Worm (Caenorhabditis elegans) whole organism, late embryonic: Measurements from ENCODE around the gene srbc-6.

ENCODE experiments used
- C08G9.2 ChIP-seq: sonication (generic microtip); optimal IDR thresholded peaks from 2 replicates; lab custom pipeline; 2016; ENCODE audit warnings: mild to moderate bottlenecking, missing genetic modification characterization, moderate library complexity, missing compliant biosample characterization
- C38D4.7 ChIP-seq: fragments of 200-800 bp; sonication (Bioruptor generic); optimal IDR thresholded peaks from 2 replicates; lab custom pipeline; 2018; ENCODE audit warnings: mild to moderate bottlenecking, missing genetic modification characterization, moderate library complexity, missing compliant biosample characterization
- K02D7.2 ChIP-seq: sonication (generic microtip); optimal IDR thresholded peaks from 2 replicates; lab custom pipeline; 2017; ENCODE audit warnings: mild to moderate bottlenecking, missing genetic modification characterization, missing compliant biosample characterization
- K09A11.1 ChIP-seq: sonication (generic microtip); optimal IDR thresholded peaks from 2 replicates; lab custom pipeline; 2017; ENCODE audit warnings: antibody characterized with exemption, mild to moderate bottlenecking, missing genetic modification characterization, missing compliant biosample characterization; ENCODE audit not compliant: insufficient read depth
- T23F11.4 ChIP-seq: fragments of 200-800 bp; sonication (Bioruptor generic); optimal IDR thresholded peaks from 2 replicates; lab custom pipeline; 2018; ENCODE audit warnings: mild to moderate bottlenecking, missing genetic modification characterization, missing compliant biosample characterization
- ama-1 ChIP-seq: fragments of 150-350 bp; optimal IDR thresholded peaks from 2 replicates; lab custom pipeline; 2014
- ceh-19 ChIP-seq: fragments of 200-800 bp; sonication (Bioruptor generic); optimal IDR thresholded peaks from 2 replicates; lab custom pipeline; 2018; ENCODE audit warnings: mild to moderate bottlenecking, missing genetic modification characterization, missing compliant biosample characterization
- ceh-2 ChIP-seq: sonication (generic microtip); optimal IDR thresholded peaks from 2 replicates; lab custom pipeline; 2016; ENCODE audit warnings: missing genotype, missing genetic modification characterization, missing compliant biosample characterization
- ceh-24 ChIP-seq: sonication (generic microtip); optimal IDR thresholded peaks from 2 replicates; lab custom pipeline; 2016; ENCODE audit warnings: mild to moderate bottlenecking, missing genetic modification characterization, missing compliant biosample characterization
- ceh-30 ChIP-seq: fragments of 150-350 bp; optimal IDR thresholded peaks from 2 replicates; lab custom pipeline; 2014; ENCODE audit warnings: missing biosample characterization, missing genetic modification characterization
- ceh-45 ChIP-seq: fragments of 200-800 bp; sonication (Bioruptor generic); IDR thresholded peaks from 2 replicates; pipeline ENCODE4 v1.3.6; 2022; ENCODE audit warnings: missing genetic modification reagents, missing genetic modification characterization, missing compliant biosample characterization
- ceh-48 ChIP-seq: sonication (generic microtip); optimal IDR thresholded peaks from 2 replicates; lab custom pipeline; 2016; ENCODE audit warnings: missing genetic modification characterization, inconsistent platforms, missing compliant biosample characterization
- ceh-9 ChIP-seq: sonication (generic microtip); optimal IDR thresholded peaks from 2 replicates; lab custom pipeline; 2016; ENCODE audit warnings: mild to moderate bottlenecking, missing genetic modification characterization, inconsistent platforms, missing compliant biosample characterization
- dmd-4 ChIP-seq: sonication (generic microtip); optimal IDR thresholded peaks from 2 replicates; lab custom pipeline; 2016; ENCODE audit warnings: borderline replicate concordance, missing genetic modification characterization, missing compliant biosample characterization
- elt-2 ChIP-seq: sonication (generic microtip); optimal IDR thresholded peaks from 2 replicates; lab custom pipeline; 2016; ENCODE audit warnings: missing genetic modification reagents, missing genetic modification characterization, missing compliant biosample characterization
- elt-4 ChIP-seq: sonication (generic microtip); optimal IDR thresholded peaks from 2 replicates; lab custom pipeline; 2016; ENCODE audit warnings: missing genetic modification characterization, missing compliant biosample characterization
- fkh-10 ChIP-seq: fragments of 150-350 bp; optimal IDR thresholded peaks from 2 replicates; lab custom pipeline; 2014; ENCODE audit warnings: missing biosample characterization, missing genetic modification reagents, missing genetic modification characterization
- gmeb-2 ChIP-seq: sonication (generic microtip); optimal IDR thresholded peaks from 2 replicates; lab custom pipeline; 2016; ENCODE audit warnings: missing genetic modification characterization, inconsistent platforms, missing compliant biosample characterization
- hlh-15 ChIP-seq: sonication (generic microtip); optimal IDR thresholded peaks from 2 replicates; lab custom pipeline; 2016; ENCODE audit warnings: missing genetic modification characterization, missing compliant biosample characterization
- hlh-30 ChIP-seq: sonication (generic microtip); optimal IDR thresholded peaks from 2 replicates; lab custom pipeline; 2017; ENCODE audit warnings: antibody characterized with exemption, missing genetic modification characterization, missing compliant biosample characterization; ENCODE audit not compliant: insufficient read depth
- hlh-8 ChIP-seq: sonication (generic microtip); optimal IDR thresholded peaks from 2 replicates; lab custom pipeline; 2016; ENCODE audit warnings: missing genotype, missing genetic modification characterization, missing compliant biosample characterization
- lim-6 ChIP-seq: sonication (generic microtip); optimal IDR thresholded peaks from 2 replicates; lab custom pipeline; 2016; ENCODE audit warnings: missing genetic modification characterization, missing compliant biosample characterization
- lin-11 ChIP-seq: fragments of 200-800 bp; sonication (Bioruptor generic); optimal IDR thresholded peaks from 2 replicates; lab custom pipeline; 2018; ENCODE audit warnings: mild to moderate bottlenecking, missing genetic modification characterization, missing compliant biosample characterization
- madf-2 ChIP-seq: sonication (generic microtip); optimal IDR thresholded peaks from 2 replicates; lab custom pipeline; 2017; ENCODE audit warnings: missing genetic modification characterization, missing compliant biosample characterization
- nfya-1 ChIP-seq: sonication (generic microtip); optimal IDR thresholded peaks from 2 replicates; lab custom pipeline; 2017; ENCODE audit warnings: missing genetic modification characterization, mild to moderate bottlenecking, missing compliant biosample characterization, antibody characterized with exemption, moderate library complexity
- nhr-11 ChIP-seq: fragments of 150-350 bp; optimal IDR thresholded peaks from 2 replicates; lab custom pipeline; 2014; ENCODE audit warnings: missing biosample characterization, missing genetic modification characterization
- nhr-232 ChIP-seq: sonication (generic microtip); optimal IDR thresholded peaks from 2 replicates; lab custom pipeline; 2016; ENCODE audit warnings: missing genetic modification characterization, missing compliant biosample characterization
- npax-4 ChIP-seq: sonication (generic microtip); optimal IDR thresholded peaks from 2 replicates; lab custom pipeline; 2016; ENCODE audit warnings: missing genetic modification characterization, missing compliant biosample characterization
- pax-1 ChIP-seq: fragments of 150-350 bp; optimal IDR thresholded peaks from 2 replicates; lab custom pipeline; 2014; ENCODE audit warnings: missing biosample characterization, missing genetic modification characterization
- pha-4 ChIP-seq: fragments of 150-350 bp; optimal IDR thresholded peaks from 2 replicates; lab custom pipeline; 2018; ENCODE audit warnings: missing biosample characterization, missing genetic modification reagents, missing genetic modification characterization
- pqm-1 ChIP-seq: sonication (generic microtip); optimal IDR thresholded peaks from 2 replicates; lab custom pipeline; 2016; ENCODE audit warnings: missing genetic modification characterization, missing compliant biosample characterization
- pros-1 ChIP-seq: fragments of 150-350 bp; optimal IDR thresholded peaks from 2 replicates; lab custom pipeline; 2014; ENCODE audit warnings: missing biosample characterization, missing genetic modification reagents, missing genetic modification characterization
- ref-2 ChIP-seq: sonication (generic microtip); optimal IDR thresholded peaks from 2 replicates; lab custom pipeline; 2016; ENCODE audit warnings: missing genetic modification characterization, missing compliant biosample characterization
- sox-2 ChIP-seq: fragments of 200-800 bp; sonication (Bioruptor generic); IDR thresholded peaks from 2 replicates; pipeline ENCODE4 v1.3.6; 2022; ENCODE audit warnings: missing genetic modification reagents, missing genetic modification characterization, missing compliant biosample characterization
- syd-9 ChIP-seq: sonication (generic microtip); optimal IDR thresholded peaks from 2 replicates; lab custom pipeline; 2016; ENCODE audit warnings: mild to moderate bottlenecking, missing genetic modification characterization, moderate library complexity, missing compliant biosample characterization
- tbx-2 ChIP-seq: sonication (generic microtip); optimal IDR thresholded peaks from 2 replicates; lab custom pipeline; 2016; ENCODE audit warnings: missing genetic modification characterization, missing compliant biosample characterization
- ttx-3 ChIP-seq: sonication (generic microtip); optimal IDR thresholded peaks from 2 replicates; lab custom pipeline; 2016; ENCODE audit warnings: missing genetic modification reagents, missing genetic modification characterization, missing compliant biosample characterization
- unc-42 ChIP-seq: sonication (generic microtip); optimal IDR thresholded peaks from 2 replicates; lab custom pipeline; 2016; ENCODE audit warnings: missing genotype, missing genetic modification characterization, missing compliant biosample characterization
- zip-5 ChIP-seq: sonication (generic microtip); optimal IDR thresholded peaks from 2 replicates; lab custom pipeline; 2016; ENCODE audit warnings: missing genetic modification characterization, missing compliant biosample characterization

Gene srbc-6

ce11 chrV:3171625-3172024 lies 1.7 kb downstream of the srbc-6 start:
- TF ChIP-seq ttx-3, result no peak
- no peak for TF ChIP-seq tbx-2
- TF ChIP-seq elt-2 (tag; lab: Kevin White, UChicago), result no peak
- TF ChIP-seq sox-2, result no peak
- no peak for TF ChIP-seq ceh-2
- no peak for TF ChIP-seq ceh-48
- TF ChIP-seq elt-4 (tag; lab: Kevin White, UChicago), result no peak
- TF ChIP-seq lin-11, result no peak
- no peak for TF ChIP-seq nhr-232 (tag; lab: Kevin White, UChicago)
- TF ChIP-seq C38D4.7, result no peak
- TF ChIP-seq dmd-4 (tag; lab: Kevin White, UChicago), result no peak

ce11 chrV:3176161-3176560 lies 6.2 kb downstream of the srbc-6 start, which contains the start of gene srab-8:
Gene srab-8, plus strand, starts transcription at chrV:3176461.
- TF ChIP-seq pqm-1 (tag; lab: Kevin White, UChicago) (no peak), gmeb-2 (no peak), syd-9 (tag; lab: Kevin White, UChicago) (no peak), K02D7.2 (tag; lab: Kevin White, UChicago) (no peak), pax-1 (tag; lab: Kevin White, UChicago) (no peak), elt-4 (tag; lab: Kevin White, UChicago) (no peak), ceh-30 (no peak), zip-5 (no peak), hlh-8 (tag; lab: Kevin White, UChicago) (no peak), hlh-15 (tag; lab: Kevin White, UChicago) (no peak), ama-1 (lab: Kevin White, UChicago) (no peak), ref-2 (tag; lab: Kevin White, UChicago) (no peak), lim-6 (tag; lab: Kevin White, UChicago) (no peak), npax-4 (tag; lab: Kevin White, UChicago) (no peak), nfya-1 (tag; lab: Kevin White, UChicago) (no peak), pha-4 (no peak)

DNA sequence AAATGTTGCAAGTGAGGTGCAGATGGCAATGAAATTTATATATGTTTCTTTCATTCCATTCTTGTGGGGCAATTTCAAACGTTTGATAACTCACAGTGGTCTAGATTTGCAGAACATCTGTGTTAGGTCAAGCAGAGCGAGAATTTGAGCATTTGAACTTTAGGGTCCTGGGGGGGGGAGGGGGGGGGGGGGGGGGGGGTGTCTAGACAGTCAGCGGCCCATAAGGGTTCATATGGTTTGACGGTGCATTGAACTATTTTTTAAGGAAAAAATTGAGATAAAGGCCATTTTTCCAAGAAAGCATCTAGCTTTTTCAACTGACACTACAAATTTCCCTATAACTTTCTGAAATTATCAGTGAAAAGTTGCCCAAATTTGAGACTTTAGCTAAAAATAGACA lies 15.9 kb downstream of the srbc-6 start:
- TF ChIP-seq lin-11 (no peak), hlh-30 (tag; lab: Kevin White, UChicago) (no peak), ceh-2 (no peak), hlh-8 (tag; lab: Kevin White, UChicago) (no peak), madf-2 (tag; lab: Kevin White, UChicago) (no peak), ttx-3 (no peak), C08G9.2 (no peak), K09A11.1 (tag; lab: Kevin White, UChicago) (no peak)

DNA sequence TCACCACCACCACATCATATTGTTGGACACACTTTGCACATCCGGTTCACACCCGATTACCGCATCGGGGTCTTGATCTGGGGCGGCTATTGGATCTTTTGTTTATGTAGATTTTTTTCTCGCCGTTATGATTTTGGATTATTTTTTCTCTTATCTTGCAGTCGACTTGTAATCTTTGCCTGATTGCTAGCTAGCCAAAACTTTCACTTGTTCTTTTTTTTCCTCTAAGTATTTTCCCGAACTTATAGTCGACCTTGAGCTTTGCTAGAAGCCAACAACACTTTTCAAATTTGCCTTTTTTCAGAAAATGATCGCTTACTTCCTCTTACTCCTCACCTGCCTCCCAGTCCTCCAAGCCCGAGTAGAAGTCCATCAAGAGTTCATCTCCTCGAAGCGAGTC lies 18.1 kb downstream of the srbc-6 start, which contains the start of gene lag-2:
lag-2 (plus strand) TSS at position 301 of the 400 bp plus-strand sequence.
- TF ChIP-seq pros-1 (tag; lab: Kevin White, UChicago) (no peak), pha-4 (no peak), npax-4 (tag; lab: Kevin White, UChicago) (no peak), elt-2 (tag; lab: Kevin White, UChicago) (no peak), hlh-15 (tag; lab: Kevin White, UChicago) (no peak)

DNA sequence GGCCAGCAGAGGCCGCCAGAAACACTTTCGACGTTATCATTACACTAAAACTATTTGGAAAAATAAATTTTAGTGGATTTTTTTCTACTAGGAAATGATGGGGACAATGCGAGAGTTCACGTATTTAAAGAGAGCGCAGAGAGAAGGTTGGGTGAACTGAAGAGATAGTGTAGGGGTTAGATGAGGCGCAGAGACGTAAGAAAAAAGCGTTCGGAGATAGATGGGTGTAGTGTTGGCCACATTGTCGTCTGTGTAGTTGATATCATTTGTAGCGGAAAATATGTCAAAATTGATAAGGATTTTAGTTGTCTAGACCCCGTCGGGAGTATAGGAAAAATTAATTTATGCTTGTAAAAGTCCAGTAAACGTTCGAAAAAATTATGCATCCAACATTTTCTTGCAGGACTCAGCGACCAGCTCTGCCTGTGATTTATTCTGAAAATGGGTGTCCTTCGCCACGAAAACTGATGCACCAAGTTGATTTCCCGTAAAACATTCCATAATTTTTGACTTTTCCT lies 23.2 kb downstream of the srbc-6 start, which contains the start of the genes Y73C8B.3 and Y73C8B.9:
Y73C8B.3 (minus strand) TSS at position 147 of the 518 bp plus-strand sequence.
Y73C8B.9 (plus strand) TSS at position 468 of the 518 bp plus-strand sequence.
- TF ChIP-seq ceh-24 (tag; lab: Kevin White, UChicago) (no peak), elt-2 (tag; lab: Kevin White, UChicago) (peak; percentile 74), hlh-8 (tag; lab: Kevin White, UChicago) (no peak), K09A11.1 (tag; lab: Kevin White, UChicago) (no peak), pax-1 (tag; lab: Kevin White, UChicago) (no peak), ceh-45 (GFP tag; lab: Robert Waterston, UW) (no peak), ceh-48 (no peak), ceh-19 (GFP tag; lab: Kevin White, UChicago) (no peak), unc-42 (tag; lab: Kevin White, UChicago) (no peak), ceh-9 (tag; lab: Kevin White, UChicago) (no peak), ref-2 (tag; lab: Kevin White, UChicago) (no peak), T23F11.4 (no peak), nhr-11 (tag; lab: Kevin White, UChicago) (no peak), ceh-30 (peak; percentile 90), sox-2 (no peak), fkh-10 (GFP tag; lab: Kevin White, UChicago) (no peak)
